Fruit fly (Drosophila melanogaster): ENCODE results near the gene Acp76A.

dm6 chr3L:19041665-19042385 lies 10.0 kb downstream of the Acp76A start:
- TF ChIP-seq kay (GFP tag; ENCODE audit: borderline replicate concordance) (no peak), CG14711 (tag; optimal IDR thresholded peaks at IDR 0.05) (no peak), CG12768 (GFP tag; optimal IDR thresholded peaks at IDR 0.05) (no peak), Crg-1 (GFP tag; optimal IDR thresholded peaks at IDR 0.05) (no peak), CG11617 (GFP tag; optimal IDR thresholded peaks at IDR 0.05) (no peak), ovo (GFP tag; optimal IDR thresholded peaks at IDR 0.05) (no peak), Mnt (GFP tag; optimal IDR thresholded peaks at IDR 0.05) (no peak), CG33017 (tag; optimal IDR thresholded peaks at IDR 0.05) (no peak), bab1 (GFP tag; optimal IDR thresholded peaks at IDR 0.05) (no peak), CG5204 (GFP tag; optimal IDR thresholded peaks at IDR 0.05) (no peak), tj (GFP tag; optimal IDR thresholded peaks at IDR 0.05) (no peak)
